Fruit fly (Drosophila melanogaster): ENCODE measurements around the gene AP-2sigma.

The AP-2sigma gene

dm6 chr3R:21273427-21274038, 3.7 kb upstream of the AP-2sigma start, which contains the start of gene CG3308 (continued):
- peak; percentile 1 for TF ChIP-seq CG10209 (GFP tag; optimal IDR thresholded peaks at IDR 0.05)
- TF ChIP-seq exex (tag; optimal IDR thresholded peaks at IDR 0.05), result peak; percentile 37
- peak; percentile 80 for TF ChIP-seq CG9932 (GFP tag; IDR thresholded peaks at IDR 0.05)
- no peak for TF ChIP-seq CG9215 (GFP tag; IDR thresholded peaks at IDR 0.05)
- TF ChIP-seq CG9797 (GFP tag; optimal IDR thresholded peaks at IDR 0.05), result peak; percentile 36
- no peak for TF ChIP-seq tgo (GFP tag; IDR thresholded peaks at IDR 0.05)
- no peak for TF ChIP-seq C15 (GFP tag; IDR thresholded peaks at IDR 0.05)
- TF ChIP-seq disco-r (GFP tag; optimal IDR thresholded peaks at IDR 0.05), result no peak
- TF ChIP-seq chinmo (GFP tag; IDR thresholded peaks at IDR 0.05; ENCODE audit: partially characterized antibody), result peak; percentile 86; the same call in 3 of the 4 replicates
- TF ChIP-seq lbe (GFP tag; optimal IDR thresholded peaks at IDR 0.05), result peak; percentile 50
- peak; percentile 19 for TF ChIP-seq maf-S (GFP tag; optimal IDR thresholded peaks at IDR 0.05)
- no peak for TF ChIP-seq nerfin-1 (tag; optimal IDR thresholded peaks at IDR 0.05)
- TF ChIP-seq CG12219 (GFP tag; optimal IDR thresholded peaks at IDR 0.05), result no peak
- peak; percentile 70 for TF ChIP-seq CG1603 (tag; optimal IDR thresholded peaks at IDR 0.05)
- TF ChIP-seq chm (GFP tag; IDR thresholded peaks at IDR 0.05), result 0 out of 2 replicates have a peak, but pooled peaks have one; percentile 29
- no peak for TF ChIP-seq CG18262 (tag; optimal IDR thresholded peaks at IDR 0.05)
- no peak for TF ChIP-seq Poxn (GFP tag; IDR thresholded peaks at IDR 0.05)
- peak; percentile 74 for TF ChIP-seq HmgZ (tag; optimal IDR thresholded peaks at IDR 0.05)
- peak; percentile 45 for TF ChIP-seq Dad (GFP tag; optimal IDR thresholded peaks at IDR 0.05)
- peak; percentile 26 for TF ChIP-seq sd (tag; optimal IDR thresholded peaks at IDR 0.05)
- no peak for TF ChIP-seq fd64A (GFP tag; optimal IDR thresholded peaks at IDR 0.05)
- TF ChIP-seq CG33213 (GFP tag; optimal IDR thresholded peaks at IDR 0.05), result peak; percentile 49
- 0 out of 3 replicates have a peak, but pooled peaks have one; percentile 9 for TF ChIP-seq H15 (GFP tag; IDR thresholded peaks at IDR 0.05)
- TF ChIP-seq fd96Cb (tag; optimal IDR thresholded peaks at IDR 0.05), result no peak
- TF ChIP-seq Sox100B (GFP tag; optimal IDR thresholded peaks at IDR 0.05), result no peak
- TF ChIP-seq zfh2 (GFP tag; optimal IDR thresholded peaks at IDR 0.05), result peak; percentile 23
- peak; percentile 67; the same call in 1 of the 2 replicates for TF ChIP-seq NFAT (GFP tag; IDR thresholded peaks at IDR 0.05)
- TF ChIP-seq sob (GFP tag; IDR thresholded peaks at IDR 0.05), result peak; percentile 78
- no peak for TF ChIP-seq dati (GFP tag; IDR thresholded peaks at IDR 0.05)
- peak; percentile 24 for TF ChIP-seq pum (GFP tag; optimal IDR thresholded peaks at IDR 0.05)
- peak; percentile 63 for TF ChIP-seq CG34376 (GFP tag; optimal IDR thresholded peaks at IDR 0.05)
- no peak for TF ChIP-seq prd (optimal IDR thresholded peaks at IDR 0.05)
- 0 out of 3 replicates have a peak, but pooled peaks have one; percentile 10 for TF ChIP-seq prd (GFP tag; IDR thresholded peaks at IDR 0.05)
- TF ChIP-seq zen (tag; optimal IDR thresholded peaks at IDR 0.05), result no peak
- peak; percentile 97 for TF ChIP-seq CG10267 (tag; optimal IDR thresholded peaks at IDR 0.05)
- peak; percentile 67; the same call in 2 of the 3 replicates for TF ChIP-seq CG11456 (GFP tag; IDR thresholded peaks at IDR 0.05)
- TF ChIP-seq pzg (GFP tag; optimal IDR thresholded peaks at IDR 0.05), result peak; percentile 90
- no peak for TF ChIP-seq CG11723 (GFP tag; optimal IDR thresholded peaks at IDR 0.05)
- TF ChIP-seq CG13775 (GFP tag; optimal IDR thresholded peaks at IDR 0.05), result peak; percentile 2
- 0 out of 2 replicates have a peak, but pooled peaks have one; percentile 20 for TF ChIP-seq CG11085 (GFP tag; IDR thresholded peaks at IDR 0.05)
- TF ChIP-seq Abd-B (GFP tag; optimal IDR thresholded peaks at IDR 0.05), result no peak
- TF ChIP-seq CG2875 (GFP tag; optimal IDR thresholded peaks at IDR 0.05), result no peak
- TF ChIP-seq Six4 (GFP tag; optimal IDR thresholded peaks at IDR 0.05), result no peak
- TF ChIP-seq Dll (GFP tag; IDR thresholded peaks at IDR 0.05; ENCODE audit: partially characterized antibody), result peak; percentile 81
- TF ChIP-seq CG34422 (GFP tag; IDR thresholded peaks at IDR 0.05), result peak; percentile 39; the same call in 2 of the 3 replicates
- TF ChIP-seq gcm (GFP tag; optimal IDR thresholded peaks at IDR 0.05), result peak; percentile 6
- no peak for TF ChIP-seq bsh (GFP tag; optimal IDR thresholded peaks at IDR 0.05)
- TF ChIP-seq HmgD (GFP tag; optimal IDR thresholded peaks at IDR 0.05), result peak; percentile 7
- peak; percentile 75 for TF ChIP-seq CG7963 (GFP tag; IDR thresholded peaks at IDR 0.05; ENCODE audit: partially characterized antibody)
